Worm (Caenorhabditis elegans) whole organism, L1 larva: ENCODE data around the gene Y6E2A.4.

ENCODE experiments used
- C04F5.9 ChIP-seq: sonication (generic microtip); optimal IDR thresholded peaks from 2 replicates; lab custom pipeline; 2016; ENCODE audit warnings: missing genetic modification characterization, missing compliant biosample characterization
- ces-1 ChIP-seq: fragments of 150-350 bp; optimal IDR thresholded peaks from 2 replicates; lab custom pipeline; 2014; ENCODE audit warnings: missing biosample characterization, missing genetic modification reagents, missing genetic modification characterization
- lin-35 ChIP-seq, 2 experiments: fragments of 150-350 bp; optimal IDR thresholded peaks; 2 replicates each; lab custom pipeline; 2014; ENCODE audit warnings: missing biosample characterization in 2 of 2, missing genetic modification characterization in 2 of 2, missing genetic modification reagents in 2 of 2
- mep-1 ChIP-seq: fragments of 150-350 bp; optimal IDR thresholded peaks from 2 replicates; lab custom pipeline; 2014; ENCODE audit warnings: missing biosample characterization, missing genetic modification characterization
- nhr-12 ChIP-seq: sonication (generic microtip); optimal IDR thresholded peaks from 2 replicates; lab custom pipeline; 2017; ENCODE audit warnings: missing biosample characterization, missing genetic modification characterization
- snpc-4 ChIP-seq: fragments of 150-350 bp; optimal IDR thresholded peaks from 2 replicates; lab custom pipeline; 2014; ENCODE audit warnings: missing biosample characterization, missing genetic modification characterization
- unc-62 ChIP-seq: fragments of 150-350 bp; optimal IDR thresholded peaks from 2 replicates; lab custom pipeline; 2014; ENCODE audit warnings: missing biosample characterization, missing genetic modification reagents, missing genetic modification characterization
- ztf-11 ChIP-seq, 2 experiments: sonication (generic microtip); optimal IDR thresholded peaks; 2 replicates each; lab custom pipeline; 2016 to 2017; ENCODE audit warnings: missing genetic modification characterization in 2 of 2, missing biosample characterization in 1 of 2, missing compliant biosample characterization in 1 of 2

DNA sequence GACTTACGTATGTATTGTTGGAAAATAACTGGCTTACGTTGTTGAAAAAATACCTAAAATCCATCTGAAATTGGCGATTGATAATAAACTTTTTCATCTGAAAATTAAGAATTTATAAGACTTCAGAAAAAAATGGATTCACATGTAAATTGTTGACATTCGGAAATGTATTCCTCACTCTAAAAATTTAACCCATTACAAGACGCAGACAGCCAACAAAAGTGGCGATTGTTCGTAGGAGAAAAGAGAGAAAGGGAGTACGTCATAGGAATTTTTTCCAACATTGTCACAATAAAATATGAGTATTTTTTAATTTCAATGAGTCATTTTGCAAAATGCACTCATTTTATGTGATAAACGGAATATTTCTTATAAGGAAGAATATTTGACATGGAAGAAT is 2.0 kb upstream of the Y6E2A.4 start, which contains the start of gene Y6E2A.5:
- no peak for TF ChIP-seq mep-1
- no peak for TF ChIP-seq nhr-12 (tag; lab: Kevin White, UChicago)
- TF ChIP-seq C04F5.9: no peak
- no peak for TF ChIP-seq ztf-11 (tag; optimal IDR thresholded peaks at IDR 0.05; lab: Kevin White, UChicago)
- no peak for TF ChIP-seq unc-62 (GFP tag; lab: Kevin White, UChicago)
- TF ChIP-seq ces-1: no peak
- no peak for TF ChIP-seq snpc-4
- TF ChIP-seq lin-35 (GFP tag; optimal IDR thresholded peaks at IDR 0.05; lab: Kevin White, UChicago): no peak
